Worm (Caenorhabditis elegans): ENCODE data around the gene M57.1.

DNA sequence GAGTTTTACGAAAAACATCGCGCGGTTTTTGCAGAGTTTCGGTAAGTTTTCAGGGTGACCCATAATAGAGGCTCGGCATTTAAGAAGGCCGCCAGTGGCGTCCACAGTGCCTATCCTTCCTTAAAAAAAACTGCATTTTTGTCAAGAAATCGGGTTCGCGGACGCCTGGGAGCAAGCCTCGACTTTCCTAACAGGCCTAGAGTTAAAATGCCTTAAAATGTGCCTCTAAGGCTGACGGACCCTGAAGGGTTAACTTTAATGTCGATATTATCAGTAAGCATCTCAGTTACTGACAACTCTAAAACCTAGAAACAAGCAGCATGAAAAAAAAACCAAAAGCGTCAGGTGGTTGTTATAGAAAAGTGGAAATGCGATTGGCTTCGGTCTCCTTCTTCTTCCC, 26.9 kb downstream of the M57.1 start:
- no peak for TF ChIP-seq tbx-7 (tag; optimal IDR thresholded peaks at IDR 0.05)
- TF ChIP-seq pha-4 (tag; optimal IDR thresholded peaks at IDR 0.05), result no peak
- no peak for TF ChIP-seq ama-1 (optimal IDR thresholded peaks at IDR 0.05)
- no peak for TF ChIP-seq zip-5 (tag; optimal IDR thresholded peaks at IDR 0.05)
- TF ChIP-seq fkh-10 (GFP tag; optimal IDR thresholded peaks at IDR 0.05), result no peak
- TF ChIP-seq madf-2 (tag; optimal IDR thresholded peaks at IDR 0.05), result no peak
- TF ChIP-seq elt-2 (tag; optimal IDR thresholded peaks at IDR 0.05), result no peak
- TF ChIP-seq F13H6.1 (tag; optimal IDR thresholded peaks at IDR 0.05), result no peak
- no peak for TF ChIP-seq ahr-1 (tag; optimal IDR thresholded peaks at IDR 0.05)
- no peak for TF ChIP-seq ceh-31 (tag; optimal IDR thresholded peaks at IDR 0.05)
- no peak for TF ChIP-seq unc-42 (tag; optimal IDR thresholded peaks at IDR 0.05)
- TF ChIP-seq fax-1 (tag; optimal IDR thresholded peaks at IDR 0.05), result no peak

Data from whole organism, late embryonic.